Fruit fly (Drosophila melanogaster): ENCODE data around the gene Pde1c.

DNA sequence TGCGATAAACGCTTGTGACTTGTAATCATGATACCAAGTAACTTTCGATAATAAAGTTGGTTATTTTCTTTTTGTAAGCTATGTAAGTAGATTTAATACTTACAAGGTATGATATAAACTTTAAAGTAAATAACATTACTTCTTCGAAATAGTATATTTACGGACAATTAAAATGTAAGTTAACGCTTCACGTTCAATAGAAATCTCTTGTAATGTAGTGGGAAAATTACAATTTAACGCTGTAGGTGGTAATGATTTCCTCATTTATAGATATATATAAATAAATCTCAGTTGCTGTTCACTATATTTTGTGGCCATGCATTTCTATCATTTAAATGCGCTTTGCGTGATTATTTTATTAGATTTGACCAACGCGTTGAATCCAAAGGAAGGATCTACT lies 91.0 kb downstream of the Pde1c start, which contains the start of gene Sfp33A2:
- TF ChIP-seq D1 (tag; optimal IDR thresholded peaks at IDR 0.05) = no peak
- TF ChIP-seq Snoo (tag; optimal IDR thresholded peaks at IDR 0.05) = no peak

Measured in whole organism, pupa.